Fruit fly (Drosophila melanogaster) whole organism, pupa: ENCODE results near the gene iav.

Experiments used
- CG32121 ChIP-seq: fragments of 200-800 bp; sonication (Bioruptor generic); IDR thresholded peaks from 2 replicates; pipeline ENCODE4 v1.3.6; 2022; ENCODE audit warnings: missing biosample characterization, missing genetic modification characterization
- CG8159 ChIP-seq: fragments of 200-800 bp; sonication (Bioruptor generic); optimal IDR thresholded peaks from 3 replicates; lab custom pipeline; 2018; ENCODE audit warnings: missing biosample characterization, mild to moderate bottlenecking, missing genetic modification characterization, moderate library complexity
- D1 ChIP-seq: fragments of 200-800 bp; sonication (Bioruptor generic); optimal IDR thresholded peaks from 2 replicates; lab custom pipeline; 2018; ENCODE audit warnings: missing biosample characterization, mild to moderate bottlenecking, missing genetic modification characterization, moderate library complexity
- EcR ChIP-seq: fragments of 200-800 bp; sonication (Bioruptor generic); optimal IDR thresholded peaks from 3 replicates; lab custom pipeline; 2019; ENCODE audit warnings: missing biosample characterization, missing genetic modification characterization, mild to moderate bottlenecking, moderate library complexity, missing genetic modification reagents
- Pif1A ChIP-seq: fragments of 200-800 bp; sonication (Bioruptor generic); optimal IDR thresholded peaks from 3 replicates; lab custom pipeline; 2016; ENCODE audit warnings: missing biosample characterization, missing genetic modification characterization
- fd96Ca ChIP-seq: fragments of 200-800 bp; sonication (Bioruptor generic); IDR thresholded peaks from 3 replicates; pipeline ENCODE4 v1.3.6; 2022; ENCODE audit warnings: missing biosample characterization, missing genetic modification characterization

dm6 chrX:6803312-6803794, 10.4 kb upstream of the iav start, which contains the start of the genes C3G and pod1:
- TF ChIP-seq fd96Ca (GFP tag; lab: Robert Waterston, UW) = no peak
- TF ChIP-seq CG8159 (tag; lab: Kevin White, UChicago) = no peak
- no peak for TF ChIP-seq Pif1A
- TF ChIP-seq CG32121 (GFP tag; lab: Robert Waterston, UW) = no peak
- TF ChIP-seq D1 (tag; lab: Kevin White, UChicago) = no peak
- no peak for TF ChIP-seq EcR
